Worm (Caenorhabditis elegans): ENCODE measurements around the gene alkb-7.

- TF ChIP-seq hnd-1 (tag; optimal IDR thresholded peaks at IDR 0.05) (no peak), B0310.2 (tag; optimal IDR thresholded peaks at IDR 0.05) (no peak), ama-1 (optimal IDR thresholded peaks at IDR 0.05) (no peak), tra-4 (tag; optimal IDR thresholded peaks at IDR 0.05) (no peak), ceh-13 (GFP tag; optimal IDR thresholded peaks at IDR 0.05) (no peak), pes-1 (GFP tag; IDR thresholded peaks at IDR 0.05) (no peak), sea-1 (GFP tag; conservative IDR thresholded peaks at IDR 0.05) (no peak), ets-7 (tag; optimal IDR thresholded peaks at IDR 0.05) (no peak), F13C5.2 (tag; optimal IDR thresholded peaks at IDR 0.05) (no peak), ceh-36 (tag; optimal IDR thresholded peaks at IDR 0.05) (no peak)
Observed at ce11 chrII:12799927-12800522, 12.1 kb upstream of the alkb-7 start.

Measured in whole organism, early embryonic.